Worm (Caenorhabditis elegans) whole organism, young adult: ENCODE results near the gene Y62H9A.16.

Experiments used
- ama-1 ChIP-seq, 3 experiments: fragments of 150-350 bp in 1 of 3; sonication (generic microtip) in 2 of 3; optimal IDR thresholded peaks; 2 replicates each; lab custom pipeline; 2014 to 2018; ENCODE audit warnings: missing biosample characterization in 2 of 3, missing genetic modification characterization in 2 of 3, missing genetic modification reagents in 2 of 3
- attf-5 ChIP-seq: fragments of 200-800 bp; sonication (Bioruptor generic); optimal IDR thresholded peaks from 2 replicates; lab custom pipeline; 2018; ENCODE audit warnings: mild to moderate bottlenecking, missing genetic modification characterization, missing compliant biosample characterization
- dpl-1 ChIP-seq: fragments of 150-350 bp; optimal IDR thresholded peaks from 2 replicates; lab custom pipeline; 2014; ENCODE audit warnings: missing biosample characterization, missing genetic modification reagents, missing genetic modification characterization
- efl-1 ChIP-seq: fragments of 150-350 bp; optimal IDR thresholded peaks from 2 replicates; lab custom pipeline; 2014; ENCODE audit warnings: missing biosample characterization, missing genetic modification reagents, missing genetic modification characterization
- hsf-1 ChIP-seq: fragments of 200-800 bp; sonication (Bioruptor generic); IDR thresholded peaks from 2 replicates; pipeline ENCODE4 v1.3.6; 2022; ENCODE audit warnings: missing genetic modification reagents, missing genetic modification characterization, missing compliant biosample characterization
- nfya-2 ChIP-seq: fragments of 200-800 bp; sonication (Bioruptor generic); IDR thresholded peaks from 2 replicates; pipeline ENCODE4 v1.3.6; 2022; ENCODE audit warnings: missing genetic modification reagents, missing genetic modification characterization, missing compliant biosample characterization
- snpc-3.4 ChIP-seq: sonication (generic microtip); optimal IDR thresholded peaks from 2 replicates; lab custom pipeline; 2017; ENCODE audit warnings: missing genetic modification characterization, mild to moderate bottlenecking, missing compliant biosample characterization, antibody characterized with exemption, moderate library complexity, missing genotype, missing genetic modification reagents

- TF ChIP-seq attf-5 (GFP tag; lab: Kevin White, UChicago): no peak
- no peak for TF ChIP-seq ama-1 (optimal IDR thresholded peaks at IDR 0.05; lab: Kevin White, UChicago)
- no peak for TF ChIP-seq ama-1 (GFP tag; optimal IDR thresholded peaks at IDR 0.05; lab: Kevin White, UChicago)
- no peak for TF ChIP-seq hsf-1 (GFP tag; lab: Robert Waterston, UW)
- no peak for TF ChIP-seq dpl-1 (GFP tag; lab: Kevin White, UChicago)
- no peak for TF ChIP-seq nfya-2 (GFP tag; lab: Robert Waterston, UW)
- TF ChIP-seq snpc-3.4 (tag; lab: Kevin White, UChicago): no peak
- TF ChIP-seq efl-1 (GFP tag; lab: Kevin White, UChicago): no peak
These were observed 35.3 kb upstream of the Y62H9A.16 start, which contains the start of the genes Y62H9A.5 and ule-5 for ce11 chrX:11882800-11883199.
